Worm (Caenorhabditis elegans): ENCODE data around the gene C31H1.2.

Gene C31H1.2

ce11 chrIV:5806348-5806747, 15.3 kb downstream of the C31H1.2 start:
- TF ChIP-seq elt-3 (tag; optimal IDR thresholded peaks at IDR 0.05) (no peak), skn-1 (tag; optimal IDR thresholded peaks at IDR 0.05) (no peak), unc-55 (GFP tag; optimal IDR thresholded peaks at IDR 0.05) (no peak), mab-5 (tag; optimal IDR thresholded peaks at IDR 0.05) (no peak), lin-13 (GFP tag; optimal IDR thresholded peaks at IDR 0.05) (no peak), Y55F3AM.14 (GFP tag; optimal IDR thresholded peaks at IDR 0.05) (no peak), mbf-1 (tag; optimal IDR thresholded peaks at IDR 0.05) (no peak), unc-62 (GFP tag; optimal IDR thresholded peaks at IDR 0.05) (no peak), ceh-82 (tag; optimal IDR thresholded peaks at IDR 0.05) (no peak), ama-1 (optimal IDR thresholded peaks at IDR 0.05) (no peak), sem-4 (tag; optimal IDR thresholded peaks at IDR 0.05) (no peak), nhr-237 (tag; optimal IDR thresholded peaks at IDR 0.05) (no peak), dmd-4 (tag; optimal IDR thresholded peaks at IDR 0.05) (no peak), ZK546.5 (tag; optimal IDR thresholded peaks at IDR 0.05) (no peak), blmp-1 (tag; optimal IDR thresholded peaks at IDR 0.05; ENCODE audit: insufficient read depth) (no peak), nhr-12 (tag; optimal IDR thresholded peaks at IDR 0.05) (no peak), lsy-2 (tag; optimal IDR thresholded peaks at IDR 0.05) (no peak), unc-39 (tag; optimal IDR thresholded peaks at IDR 0.05) (no peak), egl-27 (tag; optimal IDR thresholded peaks at IDR 0.05) (no peak), ztf-1 (GFP tag; conservative IDR thresholded peaks at IDR 0.05) (no peak)

DNA sequence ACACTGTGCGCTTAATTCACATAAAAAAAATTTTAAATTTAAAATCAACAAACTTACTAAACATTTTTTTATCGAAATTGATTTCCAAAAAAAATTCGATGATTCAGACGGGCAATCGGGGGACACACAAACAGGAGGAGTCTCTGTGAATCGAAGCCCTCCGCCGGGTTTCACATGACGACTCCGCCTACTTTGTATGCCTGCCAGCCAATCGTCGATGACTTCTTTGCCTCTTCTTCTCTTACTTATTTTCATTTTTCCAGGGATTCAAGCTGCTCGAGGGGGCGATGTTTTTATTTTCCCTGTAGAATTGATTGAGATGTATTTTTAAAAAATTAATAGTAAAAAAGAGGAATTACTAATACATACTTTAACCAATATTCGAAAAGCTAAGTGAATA, 15.8 kb downstream of the C31H1.2 start, which contains the start of gene lntl-1:
lntl-1 (minus strand) TSS at position 185 of the 400 bp plus-strand sequence.
- TF ChIP-seq ceh-82 (tag; optimal IDR thresholded peaks at IDR 0.05) (no peak), lsy-2 (tag; optimal IDR thresholded peaks at IDR 0.05) (peak in 1 of 2 experiments; percentile 57), unc-55 (GFP tag; optimal IDR thresholded peaks at IDR 0.05) (peak; percentile 18), gmeb-1 (tag; optimal IDR thresholded peaks at IDR 0.05) (no peak)

DNA sequence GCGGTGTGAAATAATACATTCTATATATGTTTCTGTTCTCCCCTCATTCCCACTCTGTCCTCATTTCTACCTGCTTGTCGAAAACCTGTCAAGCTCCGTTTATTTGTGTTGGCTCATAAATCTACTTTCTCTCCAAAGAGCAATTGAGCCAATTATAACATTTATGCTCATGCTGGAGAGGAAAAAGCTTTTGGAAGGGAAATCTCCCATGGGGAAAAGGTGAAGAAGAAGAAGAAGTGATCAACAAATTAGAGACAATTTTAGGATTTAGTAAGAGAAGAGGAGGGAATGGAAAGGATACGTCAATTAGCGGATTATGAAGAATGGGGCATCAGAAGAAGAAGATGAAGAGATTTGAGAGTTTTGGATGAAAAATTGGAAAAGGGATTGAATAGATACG, 18.6 kb downstream of the C31H1.2 start:
- no peak for TF ChIP-seq lin-13 (GFP tag; optimal IDR thresholded peaks at IDR 0.05)

- no peak for TF ChIP-seq nhr-237 (tag; optimal IDR thresholded peaks at IDR 0.05)
- TF ChIP-seq gmeb-1 (tag; optimal IDR thresholded peaks at IDR 0.05) = no peak
- TF ChIP-seq lin-39 (tag; optimal IDR thresholded peaks at IDR 0.05) = peak; percentile 36
Observed at ce11 chrIV:5811079-5811622, 20.1 kb downstream of the C31H1.2 start.

DNA sequence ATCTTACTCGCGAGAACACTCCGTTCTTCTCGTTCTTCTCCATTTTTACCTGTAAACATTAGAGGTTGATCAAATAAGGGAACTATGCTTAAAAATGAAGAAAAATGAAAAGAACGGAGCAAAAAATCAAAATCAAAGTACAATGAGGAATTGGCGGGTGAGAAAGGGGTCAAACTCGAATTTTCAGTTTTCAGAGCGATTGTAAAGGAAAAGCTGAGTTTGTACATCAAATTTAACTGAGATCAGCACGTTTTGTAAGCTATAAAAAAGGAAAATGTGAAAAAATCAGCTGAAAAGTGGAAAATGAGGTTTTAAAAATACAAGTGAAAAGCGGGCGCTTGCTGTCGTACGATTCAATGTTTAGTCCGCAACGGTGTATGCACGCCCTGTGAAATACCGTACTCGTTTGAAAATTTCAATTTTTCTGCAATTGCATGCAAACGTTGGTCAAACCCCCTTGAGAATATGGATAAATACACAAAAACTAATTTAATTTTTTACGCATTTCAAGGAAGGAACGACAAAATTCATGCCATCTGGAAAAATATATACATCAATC, 23.1 kb downstream of the C31H1.2 start, which contains the start of gene oops-1:
oops-1 (minus strand) TSS at position 51 of the 559 bp plus-strand sequence.
- TF ChIP-seq Y55F3AM.14 (GFP tag; optimal IDR thresholded peaks at IDR 0.05) = no peak
- no peak for TF ChIP-seq C34F6.9 (tag; optimal IDR thresholded peaks at IDR 0.05)
- TF ChIP-seq nhr-129 (tag; optimal IDR thresholded peaks at IDR 0.05) = no peak
- no peak for TF ChIP-seq mdl-1 (tag; optimal IDR thresholded peaks at IDR 0.05)

DNA sequence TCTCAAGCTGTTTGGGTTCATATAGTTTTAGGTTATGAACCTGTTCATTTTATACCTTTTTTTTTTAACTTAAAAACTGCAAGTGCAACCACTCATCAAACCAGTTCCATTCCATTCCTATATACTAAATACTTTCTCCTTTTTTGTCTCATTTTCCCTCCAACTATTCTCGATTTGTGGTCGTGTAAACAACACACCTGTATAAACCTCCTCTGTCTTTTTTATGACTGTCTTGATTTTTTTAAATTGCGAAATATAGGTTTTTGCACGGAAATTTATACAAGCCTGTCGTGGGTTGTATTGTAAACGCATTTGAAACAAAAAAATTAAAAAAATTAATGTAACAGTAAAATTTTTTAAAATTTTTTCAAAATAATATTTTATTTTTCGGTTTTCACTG, 25.4 kb downstream of the C31H1.2 start:
- TF ChIP-seq mbf-1 (tag; optimal IDR thresholded peaks at IDR 0.05) = no peak
- TF ChIP-seq ama-1 (optimal IDR thresholded peaks at IDR 0.05) = no peak
- no peak for TF ChIP-seq sma-3 (GFP tag; optimal IDR thresholded peaks at IDR 0.05)
- TF ChIP-seq aly-2 (tag; optimal IDR thresholded peaks at IDR 0.05) = no peak
- TF ChIP-seq dmd-4 (tag; optimal IDR thresholded peaks at IDR 0.05) = no peak
- TF ChIP-seq sma-9 (GFP tag; optimal IDR thresholded peaks at IDR 0.05) = no peak
- TF ChIP-seq sma-9 (tag; optimal IDR thresholded peaks at IDR 0.05) = no peak
- TF ChIP-seq nhr-12 (tag; optimal IDR thresholded peaks at IDR 0.05) = no peak
- no peak for TF ChIP-seq skn-1 (tag; optimal IDR thresholded peaks at IDR 0.05)
- TF ChIP-seq nhr-21 (tag; optimal IDR thresholded peaks at IDR 0.05) = no peak
- no peak for TF ChIP-seq lin-13 (GFP tag; optimal IDR thresholded peaks at IDR 0.05)
- no peak for TF ChIP-seq peb-1 (tag; optimal IDR thresholded peaks at IDR 0.05)
- TF ChIP-seq ztf-4 (tag; optimal IDR thresholded peaks at IDR 0.05) = no peak
- no peak for TF ChIP-seq unc-55 (GFP tag; optimal IDR thresholded peaks at IDR 0.05)
- TF ChIP-seq lin-11 (tag; optimal IDR thresholded peaks at IDR 0.05) = no peak
- TF ChIP-seq alr-1 (tag; optimal IDR thresholded peaks at IDR 0.05) = no peak
- no peak for TF ChIP-seq gmeb-1 (tag; optimal IDR thresholded peaks at IDR 0.05)
- no peak for TF ChIP-seq nhr-11 (tag; optimal IDR thresholded peaks at IDR 0.05)
- TF ChIP-seq nhr-237 (tag; optimal IDR thresholded peaks at IDR 0.05) = no peak
- TF ChIP-seq mdl-1 (tag; optimal IDR thresholded peaks at IDR 0.05) = no peak
- no peak for TF ChIP-seq lin-39 (tag; optimal IDR thresholded peaks at IDR 0.05)
